Fruit fly (Drosophila melanogaster) whole organism, embryonic: ENCODE measurements around the gene kibra.

Experiments used
- CG10274 ChIP-seq: fragments of 200-800 bp; sonication (Bioruptor generic); optimal IDR thresholded peaks from 3 replicates; lab custom pipeline; 2017; ENCODE audit warnings: missing biosample characterization, mild to moderate bottlenecking, missing genetic modification characterization
- CG13424 ChIP-seq: fragments of 200-800 bp; sonication (Bioruptor generic); optimal IDR thresholded peaks from 2 replicates; lab custom pipeline; 2019; ENCODE audit warnings: missing biosample characterization, mild to moderate bottlenecking, missing genetic modification characterization, moderate library complexity
- CG14965 ChIP-seq: fragments of 200-800 bp; sonication (Bioruptor generic); optimal IDR thresholded peaks from 2 replicates; lab custom pipeline; 2016; ENCODE audit warnings: missing biosample characterization, missing genetic modification characterization, borderline replicate concordance
- CG15479 ChIP-seq: fragments of 200-800 bp; sonication (Bioruptor generic); optimal IDR thresholded peaks from 3 replicates; lab custom pipeline; 2019; ENCODE audit warnings: missing biosample characterization, mild to moderate bottlenecking, missing genetic modification characterization, moderate library complexity
- CG17385 ChIP-seq: fragments of 200-800 bp; sonication (Bioruptor generic); optimal IDR thresholded peaks from 3 replicates; lab custom pipeline; 2018; ENCODE audit warnings: missing biosample characterization, mild to moderate bottlenecking, missing genetic modification characterization
- CG18476 ChIP-seq: fragments of 200-800 bp; sonication (Bioruptor generic); optimal IDR thresholded peaks from 2 replicates; lab custom pipeline; 2016; ENCODE audit warnings: missing biosample characterization, mild to moderate bottlenecking, missing genetic modification characterization
- CG2202 ChIP-seq: fragments of 200-800 bp; sonication (Bioruptor generic); optimal IDR thresholded peaks from 2 replicates; lab custom pipeline; 2018; ENCODE audit warnings: missing biosample characterization, mild to moderate bottlenecking, missing genetic modification characterization
- CG30403 ChIP-seq: fragments of 200-800 bp; sonication (Bioruptor generic); optimal IDR thresholded peaks from 3 replicates; lab custom pipeline; 2016; ENCODE audit warnings: missing biosample characterization, missing genetic modification characterization
- CG6654 ChIP-seq: fragments of 200-800 bp; sonication (Bioruptor generic); optimal IDR thresholded peaks from 2 replicates; lab custom pipeline; 2017; ENCODE audit warnings: missing biosample characterization, mild to moderate bottlenecking, missing genetic modification characterization
- CG7372 ChIP-seq: fragments of 200-800 bp; sonication (Bioruptor generic); IDR thresholded peaks from 2 replicates; pipeline ENCODE4 v1.3.6; 2022; ENCODE audit warnings: missing biosample characterization, missing genetic modification characterization
- CG8359 ChIP-seq: fragments of 200-800 bp; sonication (Bioruptor generic); optimal IDR thresholded peaks from 2 replicates; lab custom pipeline; 2017; ENCODE audit warnings: missing biosample characterization, mild to moderate bottlenecking, missing genetic modification characterization, borderline replicate concordance
- CG8944 ChIP-seq: fragments of 200-800 bp; sonication (Bioruptor generic); optimal IDR thresholded peaks from 3 replicates; lab custom pipeline; 2016; ENCODE audit warnings: missing biosample characterization, missing genetic modification characterization
- D19B ChIP-seq: fragments of 200-800 bp; sonication (Bioruptor generic); optimal IDR thresholded peaks from 2 replicates; lab custom pipeline; 2017; ENCODE audit warnings: missing biosample characterization, mild to moderate bottlenecking, missing genetic modification characterization
- Dad ChIP-seq: fragments of 200-800 bp; sonication (Bioruptor generic); optimal IDR thresholded peaks from 3 replicates; lab custom pipeline; 2016; ENCODE audit warnings: missing biosample characterization, missing genetic modification characterization
- HmgZ ChIP-seq: fragments of 200-800 bp; sonication (Bioruptor generic); optimal IDR thresholded peaks from 2 replicates; lab custom pipeline; 2018; ENCODE audit warnings: missing biosample characterization, mild to moderate bottlenecking, missing genetic modification characterization
- Hmx ChIP-seq: fragments of 200-800 bp; sonication (Bioruptor generic); optimal IDR thresholded peaks from 2 replicates; lab custom pipeline; 2016; ENCODE audit warnings: missing biosample characterization, missing genetic modification characterization
- Hr39 ChIP-seq: fragments of >200 bp; optimal IDR thresholded peaks from 2 replicates; lab custom pipeline; 2017
- Ravus ChIP-seq: fragments of 200-800 bp; sonication (Bioruptor generic); IDR thresholded peaks from 2 replicates; pipeline ENCODE4 v1.3.6; 2022; ENCODE audit warnings: missing biosample characterization, missing genetic modification characterization
- Rfx ChIP-seq: fragments of 200-800 bp; sonication (Bioruptor generic); IDR thresholded peaks from 2 replicates; pipeline ENCODE4 v1.3.6; 2022; ENCODE audit warnings: missing biosample characterization, missing genetic modification characterization
- Trl ChIP-seq, 3 experiments: fragments of >200 bp in 2 of 3; fragments of 200-800 bp in 1 of 3; sonication (Bioruptor generic) in 1 of 3; optimal IDR thresholded peaks; 2 replicates in 1 of 3; 3 replicates in 2 of 3; lab custom pipeline; 2016 to 2017; ENCODE audit warnings: missing biosample characterization in 1 of 3, missing genetic modification characterization in 1 of 3
- ara ChIP-seq: fragments of 200-800 bp; sonication (Bioruptor generic); IDR thresholded peaks from 2 replicates; pipeline ENCODE4 v1.3.6; 2022; ENCODE audit warnings: missing biosample characterization, missing genetic modification characterization
- ato ChIP-seq: fragments of 200-800 bp; sonication (Bioruptor generic); IDR thresholded peaks from 2 replicates; pipeline ENCODE4 v1.3.6; 2022; ENCODE audit warnings: missing biosample characterization, missing genetic modification characterization; ENCODE audit not compliant: partially characterized antibody
- ci ChIP-seq: fragments of 200-800 bp; sonication (Bioruptor generic); IDR thresholded peaks from 3 replicates; pipeline ENCODE4 v1.3.6; 2022; ENCODE audit warnings: missing biosample characterization, missing genetic modification characterization
- fd64A ChIP-seq: fragments of 200-800 bp; sonication (Bioruptor generic); optimal IDR thresholded peaks from 3 replicates; lab custom pipeline; 2018; ENCODE audit warnings: missing biosample characterization, mild to moderate bottlenecking, missing genetic modification characterization
- fu2 ChIP-seq: fragments of 200-800 bp; sonication (Bioruptor generic); optimal IDR thresholded peaks from 2 replicates; lab custom pipeline; 2016; ENCODE audit warnings: missing biosample characterization, missing genetic modification characterization
- gce ChIP-seq: fragments of 200-800 bp; sonication (Bioruptor generic); IDR thresholded peaks from 3 replicates; pipeline ENCODE4 v1.3.6; 2022; ENCODE audit warnings: missing biosample characterization, missing genetic modification characterization
- gcm ChIP-seq: fragments of 200-800 bp; sonication (Bioruptor generic); optimal IDR thresholded peaks from 2 replicates; lab custom pipeline; 2019; ENCODE audit warnings: missing biosample characterization, mild to moderate bottlenecking, missing genetic modification characterization, moderate library complexity
- h ChIP-seq: fragments of >200 bp; optimal IDR thresholded peaks from 2 replicates; lab custom pipeline; 2017
- jing ChIP-seq: fragments of 200-800 bp; sonication (Bioruptor generic); optimal IDR thresholded peaks from 2 replicates; lab custom pipeline; 2018; ENCODE audit warnings: missing biosample characterization, mild to moderate bottlenecking, missing genetic modification characterization
- klu ChIP-seq: fragments of 200-800 bp; sonication (Bioruptor generic); IDR thresholded peaks from 2 replicates; pipeline ENCODE4 v1.3.6; 2022; ENCODE audit warnings: missing biosample characterization, missing genetic modification characterization
- lbe ChIP-seq: fragments of 200-800 bp; sonication (Bioruptor generic); optimal IDR thresholded peaks from 2 replicates; lab custom pipeline; 2016; ENCODE audit warnings: missing biosample characterization, mild to moderate bottlenecking, missing genetic modification characterization
- nerfin-1 ChIP-seq: fragments of 200-800 bp; sonication (Bioruptor generic); optimal IDR thresholded peaks from 3 replicates; lab custom pipeline; 2019; ENCODE audit warnings: missing biosample characterization, mild to moderate bottlenecking, missing genetic modification characterization, moderate library complexity
- nmo ChIP-seq: fragments of 200-800 bp; sonication (Bioruptor generic); optimal IDR thresholded peaks from 2 replicates; lab custom pipeline; 2018; ENCODE audit warnings: missing biosample characterization, mild to moderate bottlenecking, missing genetic modification characterization, moderate library complexity
- onecut ChIP-seq: fragments of 200-800 bp; sonication (Bioruptor generic); IDR thresholded peaks from 2 replicates; pipeline ENCODE4 v1.3.6; 2022; ENCODE audit warnings: missing biosample characterization, missing genetic modification characterization
- pho ChIP-seq: fragments of 200-800 bp; sonication (Bioruptor generic); optimal IDR thresholded peaks from 2 replicates; lab custom pipeline; 2016; ENCODE audit warnings: missing biosample characterization, missing genetic modification characterization
- pita ChIP-seq: fragments of 200-800 bp; sonication (Bioruptor generic); optimal IDR thresholded peaks from 2 replicates; lab custom pipeline; 2017; ENCODE audit warnings: missing biosample characterization, mild to moderate bottlenecking, missing genetic modification characterization
- row ChIP-seq: fragments of 200-800 bp; sonication (Bioruptor generic); IDR thresholded peaks from 3 replicates; pipeline ENCODE4 v1.3.6; 2022; ENCODE audit warnings: missing biosample characterization, missing genetic modification characterization
- sc ChIP-seq, 3 experiments: fragments of >200 bp in 2 of 3; fragments of 200-800 bp in 1 of 3; sonication (Bioruptor generic) in 1 of 3; optimal IDR thresholded peaks; 2 replicates in 2 of 3; 3 replicates in 1 of 3; lab custom pipeline; 2017; ENCODE audit warnings: mild to moderate bottlenecking in 1 of 3, missing biosample characterization in 1 of 3, missing genetic modification characterization in 1 of 3, missing genetic modification reagents in 1 of 3
- schlank ChIP-seq: fragments of 200-800 bp; sonication (Bioruptor generic); optimal IDR thresholded peaks from 2 replicates; lab custom pipeline; 2018; ENCODE audit warnings: missing biosample characterization, mild to moderate bottlenecking, missing genetic modification characterization
- seq ChIP-seq: fragments of 200-800 bp; sonication (Bioruptor generic); IDR thresholded peaks from 2 replicates; pipeline ENCODE4 v1.3.6; 2022; ENCODE audit warnings: missing biosample characterization, missing genetic modification characterization
- sima ChIP-seq: fragments of 200-800 bp; sonication (Bioruptor generic); optimal IDR thresholded peaks from 2 replicates; lab custom pipeline; 2016; ENCODE audit warnings: missing biosample characterization, missing genetic modification characterization
- slbo ChIP-seq: fragments of 200-800 bp; sonication (Bioruptor generic); IDR thresholded peaks from 2 replicates; pipeline ENCODE4 v1.3.6; 2022; ENCODE audit warnings: missing biosample characterization, missing genetic modification characterization
- sug ChIP-seq: fragments of 200-800 bp; optimal IDR thresholded peaks from 2 replicates; lab custom pipeline; 2019; ENCODE audit warnings: missing biosample characterization, mild to moderate bottlenecking, missing genetic modification characterization, moderate library complexity
- tio ChIP-seq: fragments of 200-800 bp; sonication (Bioruptor generic); optimal IDR thresholded peaks from 2 replicates; lab custom pipeline; 2017; ENCODE audit warnings: missing biosample characterization, missing genetic modification characterization, inconsistent platforms
- z ChIP-seq: fragments of 200-800 bp; sonication (Bioruptor generic); IDR thresholded peaks from 3 replicates; pipeline ENCODE4 v1.3.6; 2022; ENCODE audit warnings: missing biosample characterization, missing genetic modification characterization
- zen2 ChIP-seq: fragments of 200-800 bp; sonication (Bioruptor generic); IDR thresholded peaks from 3 replicates; pipeline ENCODE4 v1.3.6; 2022; ENCODE audit warnings: missing biosample characterization, missing genetic modification characterization; ENCODE audit not compliant: partially characterized antibody
- zfh2 ChIP-seq: fragments of 200-800 bp; sonication (Bioruptor generic); optimal IDR thresholded peaks from 2 replicates; lab custom pipeline; 2016; ENCODE audit warnings: missing biosample characterization, missing genetic modification characterization

Gene kibra

DNA sequence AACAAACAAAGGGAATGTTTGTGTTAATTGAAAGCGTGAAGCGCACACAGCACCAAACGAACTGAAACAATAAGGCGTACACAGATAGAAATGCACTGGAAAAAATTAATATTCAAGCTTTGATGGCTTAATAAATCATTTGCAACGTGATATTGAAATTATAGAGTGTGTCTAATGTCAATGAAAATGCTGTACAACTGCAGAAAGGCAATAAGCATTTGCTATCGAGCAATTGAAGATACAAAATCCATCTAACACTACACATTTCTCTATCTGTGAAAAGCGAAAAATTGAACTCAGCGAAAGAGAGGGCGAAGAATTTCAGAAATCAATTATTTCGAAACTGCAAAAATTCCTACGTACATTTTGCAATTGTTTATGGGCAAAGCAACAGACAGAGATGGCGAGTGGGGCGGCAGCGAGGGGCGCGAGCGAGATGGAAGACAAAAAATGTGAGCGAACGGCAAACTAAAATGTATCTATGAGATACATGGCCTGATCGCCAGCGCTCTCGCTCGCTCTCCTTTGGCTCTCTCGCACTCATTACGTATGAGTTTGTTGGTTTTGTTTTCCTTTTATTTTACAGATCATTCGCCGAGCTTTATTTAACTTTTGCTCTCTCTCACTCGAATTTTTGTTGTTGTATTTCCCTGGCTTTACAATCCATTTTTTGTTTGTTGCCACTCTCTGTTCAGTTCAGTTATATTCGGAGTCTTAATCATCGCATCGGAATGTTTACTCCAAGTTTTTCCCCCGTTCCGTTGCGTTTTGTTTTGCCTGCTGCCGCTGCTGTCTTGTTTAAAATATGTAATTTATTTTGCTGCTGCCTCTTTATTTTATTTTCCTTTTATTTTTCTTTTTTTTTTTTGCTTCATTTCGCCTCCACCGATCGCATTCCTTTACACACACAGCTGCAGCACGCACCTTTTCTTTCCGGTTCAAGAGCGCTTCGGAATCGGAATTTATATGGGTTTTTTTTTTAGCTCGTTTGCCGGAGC is 1.8 kb downstream of the kibra start (continued):
- peak; percentile 77 for TF ChIP-seq tio (GFP tag; lab: Kevin White, UChicago)
- TF ChIP-seq sug (tag; lab: Kevin White, UChicago) = peak; percentile 9
- no peak for TF ChIP-seq pita
- peak; percentile 91 for TF ChIP-seq z
- TF ChIP-seq row = peak; percentile 76
- no peak for TF ChIP-seq zen2 (GFP tag; lab: Robert Waterston, UW)
- peak; percentile 71; the same call in 2 of the 3 replicates for TF ChIP-seq ci
- peak; percentile 56 for TF ChIP-seq pho (GFP tag; lab: Kevin White, UChicago)

DNA sequence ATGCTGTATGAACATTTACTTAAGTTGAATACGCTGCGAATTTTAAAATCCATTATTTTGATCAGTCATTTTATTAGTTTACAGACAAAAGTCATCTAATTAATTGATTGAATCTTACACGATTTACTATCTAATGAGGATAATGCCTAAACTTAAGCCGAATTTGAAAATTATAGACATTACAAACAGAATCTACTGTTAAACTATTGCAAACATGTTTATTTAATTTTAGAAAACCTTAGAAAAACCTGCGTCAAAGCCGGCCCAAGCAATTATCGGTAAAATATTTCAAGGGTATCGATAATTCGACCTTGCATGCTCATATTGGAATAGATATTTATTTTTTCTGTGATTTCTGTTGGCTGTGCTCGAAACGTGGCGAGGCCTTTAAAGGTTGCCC is 3.2 kb downstream of the kibra start:
- TF ChIP-seq Hr39 (lab: Kevin White, UChicago) (no peak), CG18476 (GFP tag; lab: Kevin White, UChicago) (no peak), CG2202 (tag; lab: Kevin White, UChicago) (no peak), gce (GFP tag; lab: Robert Waterston, UW) (no peak), CG30403 (GFP tag; lab: Kevin White, UChicago) (peak; percentile 8), row (no peak), fu2 (no peak), h (lab: Kevin White, UChicago) (no peak), klu (GFP tag; lab: Robert Waterston, UW) (no peak), ara (no peak), nmo (no peak), sc (optimal IDR thresholded peaks at IDR 0.05; lab: Kevin White, UChicago) (no peak), sc (GFP tag; optimal IDR thresholded peaks at IDR 0.05; lab: Kevin White, UChicago) (no peak), D19B (GFP tag; lab: Kevin White, UChicago) (peak; percentile 56), CG14965 (GFP tag; lab: Kevin White, UChicago) (no peak), Hmx (GFP tag; lab: Kevin White, UChicago) (peak; percentile 28), lbe (GFP tag; lab: Kevin White, UChicago) (no peak), fd64A (GFP tag; lab: Kevin White, UChicago) (no peak), zen2 (GFP tag; lab: Robert Waterston, UW) (no peak), CG7372 (GFP tag; lab: Robert Waterston, UW) (no peak), seq (GFP tag; lab: Robert Waterston, UW) (no peak), CG8944 (GFP tag; lab: Kevin White, UChicago) (no peak), gcm (no peak), jing (no peak), Trl (optimal IDR thresholded peaks at IDR 0.05; lab: Kevin White, UChicago) (no peak), Trl (GFP tag; optimal IDR thresholded peaks at IDR 0.05; lab: Kevin White, UChicago) (no peak), onecut (GFP tag; lab: Robert Waterston, UW) (no peak), Ravus (no peak), CG17385 (no peak), zfh2 (GFP tag; lab: Kevin White, UChicago) (peak; percentile 17), sima (GFP tag; lab: Kevin White, UChicago) (no peak), Dad (GFP tag; lab: Kevin White, UChicago) (no peak), CG15479 (GFP tag; lab: Kevin White, UChicago) (no peak), CG13424 (tag; lab: Kevin White, UChicago) (no peak), CG10274 (no peak), slbo (0 out of 2 replicates have a peak, but pooled peaks have one; percentile 15), CG8359 (GFP tag; lab: Kevin White, UChicago) (no peak), HmgZ (no peak), schlank (tag; lab: Kevin White, UChicago) (no peak), nerfin-1 (tag; lab: Kevin White, UChicago) (no peak), Rfx (GFP tag; lab: Robert Waterston, UW) (0 out of 2 replicates have a peak, but pooled peaks have one; percentile 34), ato (GFP tag; lab: Robert Waterston, UW) (no peak), z (no peak), CG6654 (GFP tag; lab: Kevin White, UChicago) (no peak)
